Worm (Caenorhabditis elegans): Measurements from ENCODE around the gene idpb-3.

The idpb-3 gene

ce11 chrII:5066967-5067366 lies 34.6 kb downstream of the idpb-3 start:
- no peak for TF ChIP-seq ztf-4 (tag; optimal IDR thresholded peaks at IDR 0.05)
- TF ChIP-seq nhr-10 (tag; optimal IDR thresholded peaks at IDR 0.05): no peak
- TF ChIP-seq mbf-1 (tag; optimal IDR thresholded peaks at IDR 0.05): no peak
- TF ChIP-seq ama-1 (optimal IDR thresholded peaks at IDR 0.05): no peak
- TF ChIP-seq fos-1 (tag; optimal IDR thresholded peaks at IDR 0.05): no peak

DNA sequence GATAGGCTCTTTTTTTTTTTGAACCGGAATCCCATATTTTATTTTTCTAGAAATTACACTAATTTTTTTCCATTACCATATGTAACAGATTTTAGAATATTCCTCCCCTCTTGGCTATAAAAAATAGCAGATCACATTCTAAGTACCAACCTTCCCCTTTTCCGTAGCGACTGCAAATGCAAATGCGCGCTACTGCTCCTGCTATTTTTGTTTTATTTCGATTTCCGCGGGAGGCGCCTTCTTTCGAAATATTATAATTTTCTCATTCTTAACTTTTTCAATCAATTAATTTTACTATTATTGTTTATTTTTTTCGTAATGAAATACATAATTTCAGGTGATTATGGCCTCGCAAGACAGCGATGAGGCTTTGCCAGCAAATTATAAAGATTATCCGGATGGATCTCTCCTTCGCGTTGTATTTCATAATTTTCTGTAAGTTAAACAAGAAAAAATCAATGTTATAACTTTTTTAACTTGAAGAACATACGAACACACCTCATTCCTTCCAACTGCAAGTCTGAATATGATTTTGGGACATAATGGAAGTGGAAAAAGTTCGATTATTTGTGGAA lies 39.7 kb downstream of the idpb-3 start, which contains the start of gene smc-5:
TSS of gene smc-5 (plus strand) at position 332 of the 575 bp plus-strand sequence.
- peak; percentile 10 for TF ChIP-seq lin-11 (tag; optimal IDR thresholded peaks at IDR 0.05)
- peak; percentile 94 for TF ChIP-seq unc-55 (GFP tag; optimal IDR thresholded peaks at IDR 0.05)
- peak; percentile 82 for TF ChIP-seq snpc-4 (tag; optimal IDR thresholded peaks at IDR 0.05)
- TF ChIP-seq crh-2 (tag; optimal IDR thresholded peaks at IDR 0.05): peak; percentile 77
- TF ChIP-seq ztf-4 (tag; optimal IDR thresholded peaks at IDR 0.05): no peak
- peak; percentile 62 for TF ChIP-seq sma-9 (GFP tag; optimal IDR thresholded peaks at IDR 0.05)
- TF ChIP-seq sma-9 (tag; optimal IDR thresholded peaks at IDR 0.05): no peak
- peak; percentile 40 for TF ChIP-seq fos-1 (tag; optimal IDR thresholded peaks at IDR 0.05)
- TF ChIP-seq sma-3 (GFP tag; optimal IDR thresholded peaks at IDR 0.05): peak; percentile 69
- peak; percentile 78 for TF ChIP-seq nhr-129 (tag; optimal IDR thresholded peaks at IDR 0.05)
- peak; percentile 28 for TF ChIP-seq nhr-21 (tag; optimal IDR thresholded peaks at IDR 0.05)
- peak; percentile 78 for TF ChIP-seq lin-13 (GFP tag; optimal IDR thresholded peaks at IDR 0.05)
- peak; percentile 50 to 88 for TF ChIP-seq lsy-2 (tag; optimal IDR thresholded peaks at IDR 0.05)
- peak; percentile 9 for TF ChIP-seq blmp-1 (tag; optimal IDR thresholded peaks at IDR 0.05; ENCODE audit: insufficient read depth)
- no peak for TF ChIP-seq elt-3 (tag; optimal IDR thresholded peaks at IDR 0.05)
- no peak for TF ChIP-seq elt-1 (tag; optimal IDR thresholded peaks at IDR 0.05)
- TF ChIP-seq gmeb-1 (tag; optimal IDR thresholded peaks at IDR 0.05): peak; percentile 80
- no peak for TF ChIP-seq nhr-77 (tag; optimal IDR thresholded peaks at IDR 0.05)
- peak; percentile 83 for TF ChIP-seq C34F6.9 (tag; optimal IDR thresholded peaks at IDR 0.05)

DNA sequence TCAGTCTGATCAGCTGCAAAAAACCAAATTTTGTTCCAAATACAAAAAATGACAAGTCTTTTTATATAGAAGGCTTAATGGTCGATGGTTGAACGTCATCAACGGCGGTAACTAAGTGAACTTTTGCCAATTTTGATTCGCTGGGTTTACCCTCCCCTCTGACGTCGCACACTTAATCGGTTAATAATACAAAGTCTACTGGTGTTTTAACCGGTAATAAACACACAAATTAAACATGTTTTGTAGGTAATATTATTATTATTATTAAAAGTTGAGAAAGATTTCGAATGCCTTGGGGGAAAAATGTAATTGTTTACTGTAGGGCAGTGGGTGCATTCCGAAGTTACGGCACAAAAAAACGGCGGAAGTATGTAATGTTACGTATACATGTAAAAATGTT lies 40.9 kb downstream of the idpb-3 start, which contains the start of gene pho-12:
TSS of gene pho-12 (minus strand) at position 101 of the 400 bp plus-strand sequence.
- TF ChIP-seq nhr-12 (tag; optimal IDR thresholded peaks at IDR 0.05) (no peak), zag-1 (tag; optimal IDR thresholded peaks at IDR 0.05) (no peak), nhr-77 (tag; optimal IDR thresholded peaks at IDR 0.05) (no peak), gmeb-1 (tag; optimal IDR thresholded peaks at IDR 0.05) (no peak), sma-3 (GFP tag; optimal IDR thresholded peaks at IDR 0.05) (no peak), mab-5 (tag; optimal IDR thresholded peaks at IDR 0.05) (no peak)

DNA sequence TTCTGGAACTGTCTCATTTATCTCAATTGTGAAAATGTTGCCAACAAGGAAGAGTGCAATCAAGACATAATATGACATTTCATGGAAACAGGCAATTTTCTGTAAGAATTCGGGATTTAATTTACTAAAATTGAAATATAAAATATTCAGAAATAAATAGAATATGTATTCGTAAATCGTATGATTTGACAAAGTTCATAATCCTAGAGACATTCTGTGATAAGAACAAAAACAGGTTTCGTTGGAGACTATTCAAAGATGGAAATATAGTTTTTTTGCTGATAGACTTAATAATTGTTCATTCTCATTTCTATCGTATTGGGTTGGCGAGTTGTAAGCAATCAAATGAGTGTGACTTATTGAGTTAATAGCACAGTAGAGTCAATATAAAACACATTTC lies 43.6 kb downstream of the idpb-3 start, which contains the start of gene C27A2.12:
TSS of gene C27A2.12 (minus strand) at position 101 of the 400 bp plus-strand sequence.
- no peak for TF ChIP-seq snpc-4 (tag; optimal IDR thresholded peaks at IDR 0.05)
- TF ChIP-seq mdl-1 (tag; optimal IDR thresholded peaks at IDR 0.05): no peak
- no peak for TF ChIP-seq skn-1 (tag; optimal IDR thresholded peaks at IDR 0.05)
- TF ChIP-seq elt-1 (tag; optimal IDR thresholded peaks at IDR 0.05): no peak
- TF ChIP-seq unc-39 (tag; optimal IDR thresholded peaks at IDR 0.05): no peak
- no peak for TF ChIP-seq ztf-11 (tag; optimal IDR thresholded peaks at IDR 0.05)
- no peak for TF ChIP-seq nhr-6 (tag; optimal IDR thresholded peaks at IDR 0.05)
- no peak for TF ChIP-seq unc-55 (GFP tag; optimal IDR thresholded peaks at IDR 0.05)
- TF ChIP-seq sem-4 (tag; optimal IDR thresholded peaks at IDR 0.05): no peak
- no peak for TF ChIP-seq nhr-23 (tag; optimal IDR thresholded peaks at IDR 0.05)
- no peak for TF ChIP-seq C34F6.9 (tag; optimal IDR thresholded peaks at IDR 0.05)
- TF ChIP-seq nhr-25 (tag; optimal IDR thresholded peaks at IDR 0.05): no peak
- no peak for TF ChIP-seq fos-1 (tag; optimal IDR thresholded peaks at IDR 0.05)

DNA sequence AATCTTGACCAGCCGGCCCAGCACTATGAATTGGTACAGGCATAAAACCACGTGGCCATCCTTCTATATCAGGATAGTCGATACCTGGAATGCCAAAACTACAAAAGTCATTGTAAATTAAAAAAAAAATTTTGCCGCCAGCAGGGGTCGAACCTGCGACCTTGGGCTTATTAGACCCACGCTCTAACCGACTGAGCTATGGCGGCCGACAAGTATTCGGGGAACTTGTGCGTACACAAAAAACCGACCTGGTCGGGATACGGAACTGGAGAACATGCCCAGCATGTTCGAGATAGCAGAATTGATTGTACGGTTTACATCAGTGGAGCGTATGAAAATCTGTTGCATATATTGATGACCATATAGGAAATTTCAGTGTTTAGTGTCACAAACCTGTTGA lies 44.3 kb downstream of the idpb-3 start:
- TF ChIP-seq gmeb-1 (tag; optimal IDR thresholded peaks at IDR 0.05) (peak; percentile 62), F13H6.1 (tag; optimal IDR thresholded peaks at IDR 0.05) (peak; percentile 71), nhr-25 (tag; optimal IDR thresholded peaks at IDR 0.05) (peak; percentile 26), sma-3 (GFP tag; optimal IDR thresholded peaks at IDR 0.05) (peak; percentile 73), lin-39 (tag; optimal IDR thresholded peaks at IDR 0.05) (no peak), ZK546.5 (tag; optimal IDR thresholded peaks at IDR 0.05) (no peak), nhr-129 (tag; optimal IDR thresholded peaks at IDR 0.05) (peak; percentile 61), blmp-1 (tag; optimal IDR thresholded peaks at IDR 0.05; ENCODE audit: insufficient read depth) (no peak), nhr-23 (tag; optimal IDR thresholded peaks at IDR 0.05) (no peak), nhr-77 (tag; optimal IDR thresholded peaks at IDR 0.05) (peak; percentile 24), snpc-4 (tag; optimal IDR thresholded peaks at IDR 0.05) (peak; percentile 98), zag-1 (tag; optimal IDR thresholded peaks at IDR 0.05) (no peak), lsy-2 (tag; optimal IDR thresholded peaks at IDR 0.05) (peak; percentile 63 to 81), fos-1 (tag; optimal IDR thresholded peaks at IDR 0.05) (peak; percentile 30), dmd-4 (tag; optimal IDR thresholded peaks at IDR 0.05) (no peak), sem-4 (tag; optimal IDR thresholded peaks at IDR 0.05) (peak; percentile 47), elt-3 (tag; optimal IDR thresholded peaks at IDR 0.05) (no peak), nhr-12 (tag; optimal IDR thresholded peaks at IDR 0.05) (no peak), sma-9 (GFP tag; optimal IDR thresholded peaks at IDR 0.05) (peak; percentile 66), sma-9 (tag; optimal IDR thresholded peaks at IDR 0.05) (no peak), crh-2 (tag; optimal IDR thresholded peaks at IDR 0.05) (peak; percentile 68), lin-13 (GFP tag; optimal IDR thresholded peaks at IDR 0.05) (peak; percentile 31), nhr-21 (tag; optimal IDR thresholded peaks at IDR 0.05) (peak; percentile 45), mab-5 (tag; optimal IDR thresholded peaks at IDR 0.05) (no peak), ztf-1 (GFP tag; conservative IDR thresholded peaks at IDR 0.05) (no peak), mdl-1 (tag; optimal IDR thresholded peaks at IDR 0.05) (peak in 1 of 2 experiments; percentile 8), C34F6.9 (tag; optimal IDR thresholded peaks at IDR 0.05) (peak; percentile 35), ceh-82 (tag; optimal IDR thresholded peaks at IDR 0.05) (no peak), skn-1 (tag; optimal IDR thresholded peaks at IDR 0.05) (no peak), lin-11 (tag; optimal IDR thresholded peaks at IDR 0.05) (peak; percentile 44), ztf-11 (tag; optimal IDR thresholded peaks at IDR 0.05) (no peak)
